Worm (Caenorhabditis elegans): ENCODE data around the gene Y59C2A.3.

ce11 chrII:2223467-2223866 is 3.7 kb upstream of the Y59C2A.3 start, which contains the start of gene cbs-2:
- no peak for TF ChIP-seq ZK546.5 (tag; optimal IDR thresholded peaks at IDR 0.05)
- TF ChIP-seq ceh-20 (GFP tag; IDR thresholded peaks at IDR 0.05), result no peak
